Worm (Caenorhabditis elegans): Measurements from ENCODE around the gene T12A7.6.
A peak's percentile ranks its signal among the peaks of the same experiment; 100 is the strongest.

Gene T12A7.6

DNA sequence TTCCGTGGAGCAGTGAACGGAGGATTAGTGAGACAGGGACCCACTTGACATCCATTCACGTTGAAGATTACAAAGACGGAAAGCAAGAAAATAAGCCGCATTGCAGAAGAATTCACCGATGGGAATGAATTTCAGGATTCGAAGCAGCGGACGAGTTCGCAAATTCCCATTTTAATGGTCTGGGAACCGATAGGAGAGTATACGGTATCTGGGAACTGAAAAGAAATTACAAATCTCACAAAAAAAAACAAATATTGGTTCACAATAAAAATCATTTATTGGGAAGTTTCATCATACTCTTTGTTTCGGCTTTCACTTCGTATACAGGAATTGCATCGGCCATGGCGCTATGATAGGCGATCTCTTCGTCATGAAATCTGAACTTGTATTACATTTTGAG is 6.0 kb downstream of the T12A7.6 start, which contains the start of gene T12A7.10:
Gene T12A7.10, minus strand, starts transcription at position 101 of the 400 bp plus-strand sequence.
- TF ChIP-seq elt-1 (tag; optimal IDR thresholded peaks at IDR 0.05; ENCODE audit: borderline replicate concordance, insufficient read depth) (no peak), nhr-237 (tag; optimal IDR thresholded peaks at IDR 0.05) (no peak), ceh-83 (GFP tag; optimal IDR thresholded peaks at IDR 0.05) (no peak), elt-3 (tag; optimal IDR thresholded peaks at IDR 0.05) (no peak), nhr-76 (tag; optimal IDR thresholded peaks at IDR 0.05) (no peak), ham-2 (GFP tag; optimal IDR thresholded peaks at IDR 0.05) (no peak), nhr-28 (tag; optimal IDR thresholded peaks at IDR 0.05) (no peak), cnd-1 (tag; optimal IDR thresholded peaks at IDR 0.05) (no peak), mep-1 (tag; optimal IDR thresholded peaks at IDR 0.05) (no peak), ces-1 (GFP tag; optimal IDR thresholded peaks at IDR 0.05) (no peak), mab-5 (tag; optimal IDR thresholded peaks at IDR 0.05) (no peak), nhr-12 (tag; optimal IDR thresholded peaks at IDR 0.05) (no peak)

DNA sequence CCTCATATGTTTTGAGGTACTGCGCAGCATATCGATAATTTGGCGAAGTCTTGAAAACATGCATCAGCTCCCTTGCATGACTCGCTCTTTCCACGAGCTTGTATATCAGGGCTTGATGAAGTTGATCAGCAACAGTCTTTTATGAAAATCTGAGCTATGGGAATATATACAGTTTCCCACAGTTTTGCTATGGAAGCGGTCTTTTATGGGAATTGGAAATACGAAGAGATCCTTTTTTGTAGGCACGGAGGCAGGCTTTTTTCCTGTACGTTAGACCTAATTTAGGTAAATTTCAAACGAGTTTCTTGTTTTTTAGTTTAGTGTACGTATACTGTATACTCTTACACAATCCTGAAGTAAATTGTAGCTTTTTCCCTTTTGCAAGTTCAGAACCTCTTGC is 6.9 kb downstream of the T12A7.6 start, which contains the start of gene T12A7.9:
Gene T12A7.9, minus strand, starts transcription at position 101 of the 400 bp plus-strand sequence.
- TF ChIP-seq elt-3 (tag; optimal IDR thresholded peaks at IDR 0.05): no peak
- no peak for TF ChIP-seq cnd-1 (tag; optimal IDR thresholded peaks at IDR 0.05)
- no peak for TF ChIP-seq unc-62 (GFP tag; optimal IDR thresholded peaks at IDR 0.05)
- no peak for TF ChIP-seq lin-32 (GFP tag; optimal IDR thresholded peaks at IDR 0.05)
- TF ChIP-seq ham-2 (GFP tag; optimal IDR thresholded peaks at IDR 0.05): no peak
- no peak for TF ChIP-seq unc-39 (tag; optimal IDR thresholded peaks at IDR 0.05)
- no peak for TF ChIP-seq ceh-43 (GFP tag; optimal IDR thresholded peaks at IDR 0.05)
- no peak for TF ChIP-seq sem-2 (GFP tag; optimal IDR thresholded peaks at IDR 0.05)

DNA sequence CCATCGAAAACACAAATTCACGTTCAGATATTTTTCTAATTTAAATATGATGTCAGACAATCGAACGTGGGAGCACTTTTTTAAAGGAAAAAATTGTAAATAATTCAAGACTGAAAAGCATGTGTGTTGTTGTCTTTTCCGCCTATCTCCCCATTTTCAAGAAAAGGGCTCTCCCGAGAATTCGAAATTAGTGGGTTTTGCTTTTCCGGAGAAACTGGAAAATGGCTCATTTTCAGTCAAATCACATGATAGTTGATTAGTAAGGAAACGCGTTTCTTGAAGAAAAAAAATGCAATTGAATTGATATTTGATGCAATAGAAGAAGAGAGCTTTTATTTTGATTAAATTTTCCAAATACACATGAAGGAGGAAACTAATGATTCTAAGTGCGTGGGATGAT is 10.8 kb downstream of the T12A7.6 start:
- TF ChIP-seq lsy-2 (tag; optimal IDR thresholded peaks at IDR 0.05) (no peak), nhr-76 (tag; optimal IDR thresholded peaks at IDR 0.05) (no peak), ztf-11 (tag; optimal IDR thresholded peaks at IDR 0.05) (no peak), ceh-43 (GFP tag; optimal IDR thresholded peaks at IDR 0.05) (no peak), ceh-83 (GFP tag; optimal IDR thresholded peaks at IDR 0.05) (no peak), sptf-1 (tag; optimal IDR thresholded peaks at IDR 0.05) (no peak), mep-1 (tag; optimal IDR thresholded peaks at IDR 0.05) (no peak), unc-39 (tag; optimal IDR thresholded peaks at IDR 0.05) (no peak), unc-62 (GFP tag; optimal IDR thresholded peaks at IDR 0.05) (no peak), nhr-12 (tag; optimal IDR thresholded peaks at IDR 0.05) (no peak), tbx-8 (GFP tag; optimal IDR thresholded peaks at IDR 0.05) (no peak), ham-2 (GFP tag; optimal IDR thresholded peaks at IDR 0.05) (no peak), pha-4 (tag; optimal IDR thresholded peaks at IDR 0.05) (no peak)

DNA sequence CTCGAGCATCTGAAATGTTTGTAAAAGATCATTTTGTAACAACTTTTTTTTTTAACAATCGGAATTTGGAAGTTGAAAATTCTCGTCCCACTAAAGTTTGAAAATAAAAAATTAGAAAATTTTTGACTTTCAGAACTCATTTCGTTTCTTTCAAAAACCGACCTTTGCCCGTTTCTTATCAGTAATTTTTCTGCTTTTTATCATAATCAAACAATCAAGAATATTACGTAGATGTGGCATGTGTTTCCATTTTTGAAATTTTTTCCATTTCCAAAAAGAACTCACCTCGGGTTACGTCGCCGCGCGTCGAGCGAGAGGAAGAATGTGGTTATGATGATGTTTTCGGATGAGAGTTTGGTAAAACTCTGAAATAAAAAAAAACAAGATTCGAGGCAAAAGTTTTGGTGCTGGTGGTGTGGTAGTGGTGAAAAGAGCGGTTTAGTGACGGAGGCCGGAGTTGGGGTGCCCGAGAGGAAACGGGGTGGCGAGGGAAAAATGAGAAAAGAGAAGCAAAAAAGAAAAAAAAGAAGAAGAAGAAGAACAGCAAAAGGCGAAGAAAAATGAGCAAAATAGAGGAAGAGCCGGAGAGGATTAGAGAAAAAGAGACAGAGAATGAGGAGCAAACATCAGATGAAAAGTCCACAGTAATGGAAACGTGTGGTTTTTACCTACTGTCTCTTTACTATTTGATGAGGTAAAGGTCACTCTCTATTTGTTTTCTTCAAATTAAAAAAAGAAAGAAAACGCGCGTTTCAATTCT is 11.9 kb downstream of the T12A7.6 start, which contains the start of gene T12A7.2:
Gene T12A7.2, minus strand, starts transcription at position 412 of the 760 bp plus-strand sequence.
- TF ChIP-seq unc-120 (tag; optimal IDR thresholded peaks at IDR 0.05; ENCODE audit: poor library complexity, severe bottlenecking) (peak; percentile 37), mls-2 (tag; optimal IDR thresholded peaks at IDR 0.05) (no peak)

DNA sequence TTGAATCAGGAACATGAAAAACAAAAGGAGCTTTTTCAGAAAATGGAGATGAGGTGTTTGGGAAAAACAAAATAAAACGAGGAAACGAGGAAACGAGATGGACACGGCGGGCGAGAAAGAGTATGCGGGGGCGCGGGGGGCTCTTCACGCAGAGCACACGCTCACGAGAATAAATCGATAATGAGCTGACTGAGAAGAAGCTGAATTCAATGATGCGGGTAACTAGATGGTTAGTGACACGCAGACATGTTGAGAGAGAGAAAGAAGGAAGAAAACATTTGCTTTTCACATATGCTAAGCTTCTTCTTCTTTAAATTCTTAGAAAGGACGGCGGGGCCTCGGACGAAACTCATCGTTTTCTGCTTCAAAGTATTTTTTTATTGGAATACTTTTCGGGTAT is 16.5 kb downstream of the T12A7.6 start:
- TF ChIP-seq ces-1 (GFP tag; optimal IDR thresholded peaks at IDR 0.05) (peak; percentile 94), nhr-2 (tag; optimal IDR thresholded peaks at IDR 0.05) (no peak), lin-32 (GFP tag; optimal IDR thresholded peaks at IDR 0.05) (no peak), unc-39 (tag; optimal IDR thresholded peaks at IDR 0.05) (no peak), unc-62 (GFP tag; optimal IDR thresholded peaks at IDR 0.05) (peak; percentile 16), lsy-2 (tag; optimal IDR thresholded peaks at IDR 0.05) (no peak), elt-3 (tag; optimal IDR thresholded peaks at IDR 0.05) (no peak), lin-13 (tag; optimal IDR thresholded peaks at IDR 0.05) (no peak), blmp-1 (tag; optimal IDR thresholded peaks at IDR 0.05) (no peak), ztf-11 (tag; optimal IDR thresholded peaks at IDR 0.05) (no peak), M03D4.4 (tag; optimal IDR thresholded peaks at IDR 0.05) (no peak), unc-120 (tag; optimal IDR thresholded peaks at IDR 0.05; ENCODE audit: poor library complexity, severe bottlenecking) (peak; percentile 10), elt-1 (tag; optimal IDR thresholded peaks at IDR 0.05; ENCODE audit: borderline replicate concordance, insufficient read depth) (no peak)

DNA sequence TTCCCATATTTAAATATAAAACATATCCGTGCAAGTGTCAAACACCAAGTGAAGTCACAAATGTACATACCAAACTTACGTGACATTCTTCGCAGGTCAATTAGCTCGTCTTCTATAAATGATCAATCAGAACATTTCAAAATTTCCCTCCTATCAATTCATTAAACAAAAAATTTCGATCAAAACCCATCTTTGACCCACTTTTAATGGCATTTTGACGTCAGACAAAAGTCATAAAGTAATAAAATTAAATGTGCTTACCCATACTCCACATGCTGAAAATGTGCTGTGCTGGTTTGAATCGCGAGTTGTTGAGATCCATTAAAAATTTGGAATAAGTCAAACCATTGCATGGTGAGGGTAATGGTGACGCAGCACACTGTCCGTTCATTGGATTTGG is 20.7 kb downstream of the T12A7.6 start:
- TF ChIP-seq nhr-237 (tag; optimal IDR thresholded peaks at IDR 0.05): no peak
- no peak for TF ChIP-seq mab-5 (tag; optimal IDR thresholded peaks at IDR 0.05)
- no peak for TF ChIP-seq bed-3 (GFP tag; optimal IDR thresholded peaks at IDR 0.05)
- no peak for TF ChIP-seq nhr-28 (tag; optimal IDR thresholded peaks at IDR 0.05)
- no peak for TF ChIP-seq lsy-2 (tag; optimal IDR thresholded peaks at IDR 0.05)
- no peak for TF ChIP-seq ces-1 (GFP tag; optimal IDR thresholded peaks at IDR 0.05)
- no peak for TF ChIP-seq ceh-83 (GFP tag; optimal IDR thresholded peaks at IDR 0.05)
- no peak for TF ChIP-seq unc-39 (tag; optimal IDR thresholded peaks at IDR 0.05)
- no peak for TF ChIP-seq drap-1 (GFP tag; optimal IDR thresholded peaks at IDR 0.05)
- TF ChIP-seq nhr-76 (tag; optimal IDR thresholded peaks at IDR 0.05): no peak
- no peak for TF ChIP-seq mls-2 (tag; optimal IDR thresholded peaks at IDR 0.05)
- no peak for TF ChIP-seq nhr-12 (tag; optimal IDR thresholded peaks at IDR 0.05)
- no peak for TF ChIP-seq lin-13 (tag; optimal IDR thresholded peaks at IDR 0.05)
- no peak for TF ChIP-seq cnd-1 (tag; optimal IDR thresholded peaks at IDR 0.05)
- no peak for TF ChIP-seq blmp-1 (tag; optimal IDR thresholded peaks at IDR 0.05)
- no peak for TF ChIP-seq elt-3 (tag; optimal IDR thresholded peaks at IDR 0.05)
- no peak for TF ChIP-seq elt-1 (tag; optimal IDR thresholded peaks at IDR 0.05; ENCODE audit: borderline replicate concordance, insufficient read depth)

Measured in whole organism, mixed stage, embryonic.